Worm (Caenorhabditis elegans) whole organism, L4/young adult: ENCODE measurements around the gene F54E12.2.

Experiments
- dao-5 ChIP-seq: sonication (generic microtip); optimal IDR thresholded peaks from 2 replicates; lab custom pipeline; 2016; ENCODE audit warnings: missing genotype, missing genetic modification characterization, moderate library complexity, missing compliant biosample characterization
- him-1 ChIP-seq: sonication (generic microtip); optimal IDR thresholded peaks from 2 replicates; lab custom pipeline; 2016; ENCODE audit warnings: missing genotype, missing genetic modification reagents, missing genetic modification characterization, missing compliant biosample characterization

ce11 chrIV:11372366-11372997 is 35.5 kb upstream of the F54E12.2 start, which contains the start of gene cbd-1:
- TF ChIP-seq him-1 (tag; lab: Kevin White, UChicago) (no peak), dao-5 (tag; lab: Kevin White, UChicago) (no peak)
